Worm (Caenorhabditis elegans) whole organism, young adult: ENCODE results near the gene K07C11.8.

Source experiments
- C06A6.2 ChIP-seq: fragments of 200-800 bp; sonication (Bioruptor generic); conservative IDR thresholded peaks from 2 replicates; pipeline ENCODE4 v1.3.6; 2022; ENCODE audit warnings: missing genetic modification characterization, missing compliant biosample characterization
- F57A8.1 ChIP-seq: fragments of 200-800 bp; sonication (Bioruptor generic); optimal IDR thresholded peaks from 2 replicates; lab custom pipeline; 2018; ENCODE audit warnings: mild to moderate bottlenecking, missing genetic modification characterization, moderate library complexity, missing compliant biosample characterization
- Y56A3A.18 ChIP-seq: fragments of 200-800 bp; sonication (Bioruptor generic); IDR thresholded peaks from 2 replicates; pipeline ENCODE4 v1.3.6; 2022; ENCODE audit warnings: missing genetic modification reagents, missing genetic modification characterization, missing compliant biosample characterization
- Y67H2A.10 ChIP-seq: fragments of 200-800 bp; sonication (Bioruptor generic); conservative IDR thresholded peaks from 2 replicates; pipeline ENCODE4 v1.3.6; 2022; ENCODE audit warnings: missing genetic modification reagents, missing genetic modification characterization, missing compliant biosample characterization
- Y95B8A.8 ChIP-seq: fragments of 200-800 bp; sonication (Bioruptor generic); IDR thresholded peaks from 2 replicates; pipeline ENCODE4 v1.3.6; 2022; ENCODE audit warnings: missing genetic modification reagents, missing genetic modification characterization, missing compliant biosample characterization
- atf-7 ChIP-seq: sonication (generic microtip); optimal IDR thresholded peaks from 2 replicates; lab custom pipeline; 2017; ENCODE audit warnings: mild to moderate bottlenecking, missing genetic modification characterization, missing compliant biosample characterization
- attf-3 ChIP-seq: fragments of 200-800 bp; sonication (Bioruptor generic); conservative IDR thresholded peaks from 2 replicates; pipeline ENCODE4 v1.3.6; 2022; ENCODE audit warnings: missing genetic modification reagents, missing genetic modification characterization, missing compliant biosample characterization
- attf-6 ChIP-seq: fragments of 200-800 bp; sonication (Bioruptor generic); IDR thresholded peaks from 2 replicates; pipeline ENCODE4 v1.3.6; 2022; ENCODE audit warnings: missing genetic modification reagents, missing genetic modification characterization, missing compliant biosample characterization
- cebp-1 ChIP-seq, 2 experiments: fragments of 200-800 bp in 1 of 2; sonication (Bioruptor generic) in 1 of 2; sonication (generic microtip) in 1 of 2; IDR thresholded peaks in 1 of 2; optimal IDR thresholded peaks in 1 of 2; 2 replicates each; pipeline versions ENCODE4 v1.3.6 to Lab custom; 2017 to 2022; ENCODE audit warnings: missing compliant biosample characterization in 2 of 2, missing genetic modification characterization in 2 of 2, mild to moderate bottlenecking in 1 of 2, missing genetic modification reagents in 1 of 2, moderate library complexity in 1 of 2
- ceh-58 ChIP-seq: fragments of 200-800 bp; sonication (Bioruptor generic); IDR thresholded peaks from 2 replicates; pipeline ENCODE4 v1.3.6; 2022; ENCODE audit warnings: missing genetic modification characterization, missing compliant biosample characterization
- ceh-91 ChIP-seq: fragments of 200-800 bp; sonication (Bioruptor generic); IDR thresholded peaks from 2 replicates; pipeline ENCODE4 v1.3.6; 2022; ENCODE audit warnings: missing genetic modification reagents, missing genetic modification characterization, missing compliant biosample characterization
- efl-1 ChIP-seq: fragments of 150-350 bp; optimal IDR thresholded peaks from 2 replicates; lab custom pipeline; 2014; ENCODE audit warnings: missing biosample characterization, missing genetic modification reagents, missing genetic modification characterization
- egrh-3 ChIP-seq: fragments of 200-800 bp; sonication (Bioruptor generic); IDR thresholded peaks from 2 replicates; pipeline ENCODE4 v1.3.6; 2022; ENCODE audit warnings: missing genetic modification reagents, missing genetic modification characterization, missing compliant biosample characterization
- hmg-1.2 ChIP-seq: fragments of 200-800 bp; sonication (Bioruptor generic); IDR thresholded peaks from 2 replicates; pipeline ENCODE4 v1.3.6; 2022; ENCODE audit warnings: missing genetic modification reagents, missing genetic modification characterization, missing compliant biosample characterization
- let-526 ChIP-seq: fragments of 200-800 bp; sonication (Bioruptor generic); IDR thresholded peaks from 2 replicates; pipeline ENCODE4 v1.3.6; 2022; ENCODE audit warnings: missing genetic modification reagents, missing genetic modification characterization, missing compliant biosample characterization
- let-607 ChIP-seq, 2 experiments: fragments of 200-800 bp in 1 of 2; sonication (Bioruptor generic) in 1 of 2; sonication (generic microtip) in 1 of 2; optimal IDR thresholded peaks; 2 replicates each; lab custom pipeline; 2016 to 2018; ENCODE audit warnings: mild to moderate bottlenecking in 2 of 2, missing compliant biosample characterization in 2 of 2, missing genetic modification characterization in 2 of 2, moderate library complexity in 2 of 2, missing genotype in 1 of 2
- lin-26 ChIP-seq: fragments of 200-800 bp; sonication (Bioruptor generic); IDR thresholded peaks from 2 replicates; pipeline ENCODE4 v1.3.6; 2022; ENCODE audit warnings: missing genetic modification reagents, missing genetic modification characterization, missing compliant biosample characterization
- lir-1 ChIP-seq: fragments of 200-800 bp; sonication (Bioruptor generic); conservative IDR thresholded peaks from 2 replicates; pipeline ENCODE4 v1.3.6; 2022; ENCODE audit warnings: missing genetic modification reagents, missing genetic modification characterization, missing compliant biosample characterization
- lsy-27 ChIP-seq: sonication (generic microtip); optimal IDR thresholded peaks from 2 replicates; lab custom pipeline; 2017; ENCODE audit warnings: missing genetic modification characterization, mild to moderate bottlenecking, missing compliant biosample characterization, antibody characterized with exemption, missing genotype, borderline replicate concordance; ENCODE audit not compliant: insufficient read depth
- mel-28 ChIP-seq: sonication (generic microtip); optimal IDR thresholded peaks from 2 replicates; lab custom pipeline; 2016; ENCODE audit warnings: borderline replicate concordance, mild to moderate bottlenecking, missing genetic modification characterization, missing compliant biosample characterization
- nfya-1 ChIP-seq: sonication (generic microtip); optimal IDR thresholded peaks from 2 replicates; lab custom pipeline; 2017; ENCODE audit warnings: antibody characterized with exemption, missing compliant biosample characterization, missing genetic modification characterization, borderline replicate concordance; ENCODE audit not compliant: insufficient read depth
- nfya-2 ChIP-seq: fragments of 200-800 bp; sonication (Bioruptor generic); IDR thresholded peaks from 2 replicates; pipeline ENCODE4 v1.3.6; 2022; ENCODE audit warnings: missing genetic modification reagents, missing genetic modification characterization, missing compliant biosample characterization
- nfyb-1 ChIP-seq: fragments of 200-800 bp; sonication (Bioruptor generic); IDR thresholded peaks from 2 replicates; pipeline ENCODE4 v1.3.6; 2022; ENCODE audit warnings: missing genetic modification reagents, missing genetic modification characterization, missing compliant biosample characterization
- pha-4 ChIP-seq: fragments of 150-350 bp; sonication (generic microtip); optimal IDR thresholded peaks from 2 replicates; lab custom pipeline; 2014; ENCODE audit warnings: missing biosample characterization, missing genetic modification reagents, missing genetic modification characterization
- rec-8 ChIP-seq, 2 experiments: sonication (generic microtip); optimal IDR thresholded peaks; 2 replicates each; lab custom pipeline; 2016; ENCODE audit warnings: mild to moderate bottlenecking in 2 of 2, missing genetic modification characterization in 2 of 2, missing genetic modification reagents in 2 of 2, missing genotype in 2 of 2, missing biosample characterization in 1 of 2, missing compliant biosample characterization in 1 of 2, moderate library complexity in 1 of 2
- snpc-1.1 ChIP-seq: sonication (generic microtip); optimal IDR thresholded peaks from 2 replicates; lab custom pipeline; 2017; ENCODE audit warnings: missing genetic modification characterization, mild to moderate bottlenecking, missing compliant biosample characterization, antibody characterized with exemption, moderate library complexity, missing genotype, missing genetic modification reagents; ENCODE audit not compliant: insufficient read depth
- snpc-4 ChIP-seq, 5 experiments: fragments of 150-350 bp in 1 of 5; sonication (generic microtip) in 4 of 5; optimal IDR thresholded peaks; 2 replicates each; lab custom pipeline; 2014 to 2018; ENCODE audit warnings: missing genetic modification characterization in 5 of 5, missing biosample characterization in 3 of 5, antibody characterized with exemption in 2 of 5, mild to moderate bottlenecking in 2 of 5, missing compliant biosample characterization in 2 of 5, missing genotype in 2 of 5, moderate library complexity in 2 of 5, missing genetic modification reagents in 1 of 5
- somi-1 ChIP-seq: fragments of 200-800 bp; sonication (Bioruptor generic); optimal IDR thresholded peaks from 2 replicates; lab custom pipeline; 2018; ENCODE audit warnings: mild to moderate bottlenecking, missing genetic modification characterization, missing compliant biosample characterization
- unc-130 ChIP-seq: sonication (generic microtip); optimal IDR thresholded peaks from 2 replicates; lab custom pipeline; 2016; ENCODE audit warnings: missing genetic modification reagents, missing genetic modification characterization, missing compliant biosample characterization
- zfh-2 ChIP-seq: fragments of 200-800 bp; sonication (Bioruptor generic); conservative IDR thresholded peaks from 2 replicates; pipeline ENCODE4 v1.3.6; 2022; ENCODE audit warnings: missing genetic modification reagents, missing genetic modification characterization, missing compliant biosample characterization
- ztf-6 ChIP-seq: fragments of 200-800 bp; sonication (Bioruptor generic); IDR thresholded peaks from 2 replicates; pipeline ENCODE4 v1.3.6; 2022; ENCODE audit warnings: missing genetic modification reagents, missing genetic modification characterization, missing compliant biosample characterization

The K07C11.8 gene

ce11 chrV:8221083-8221538, 3.4 kb upstream of the K07C11.8 start, which contains the start of the genes cogc-6 and air-1:
cogc-6 (minus strand) TSS chrV:8221316.
air-1 (plus strand) TSS chrV:8221488.
- TF ChIP-seq rec-8 (tag; optimal IDR thresholded peaks at IDR 0.05; lab: Kevin White, UChicago), result no peak
- TF ChIP-seq C06A6.2 (GFP tag; lab: Robert Waterston, UW), result no peak
- no peak for TF ChIP-seq nfyb-1 (GFP tag; lab: Robert Waterston, UW)
- no peak for TF ChIP-seq atf-7
- TF ChIP-seq attf-3, result peak; percentile 94
- TF ChIP-seq ztf-6 (GFP tag; lab: Robert Waterston, UW), result no peak
- TF ChIP-seq nfya-2, result no peak
- peak; percentile 36 for TF ChIP-seq efl-1
- no peak for TF ChIP-seq pha-4 (tag; lab: Kevin White, UChicago)
- TF ChIP-seq snpc-4 (GFP tag; optimal IDR thresholded peaks at IDR 0.05; lab: Kevin White, UChicago), result peak; percentile 11
- peak in 1 of 4 experiments; percentile 30 for TF ChIP-seq snpc-4 (tag; optimal IDR thresholded peaks at IDR 0.05; lab: Kevin White, UChicago)
- TF ChIP-seq mel-28, result no peak
- TF ChIP-seq lir-1 (GFP tag; lab: Robert Waterston, UW), result no peak
- no peak for TF ChIP-seq ceh-91

- no peak for TF ChIP-seq snpc-1.1 (tag; lab: Kevin White, UChicago)
- TF ChIP-seq efl-1, result no peak
- no peak for TF ChIP-seq lsy-27 (tag; lab: Kevin White, UChicago)
- TF ChIP-seq egrh-3 (GFP tag; lab: Robert Waterston, UW), result no peak
- TF ChIP-seq rec-8 (tag; optimal IDR thresholded peaks at IDR 0.05; lab: Kevin White, UChicago), result no peak
- no peak for TF ChIP-seq pha-4 (tag; lab: Kevin White, UChicago)
- no peak for TF ChIP-seq Y95B8A.8 (GFP tag; lab: Robert Waterston, UW)
- no peak for TF ChIP-seq let-526 (GFP tag; lab: Robert Waterston, UW)
- TF ChIP-seq zfh-2 (GFP tag; lab: Robert Waterston, UW), result no peak
- no peak for TF ChIP-seq Y67H2A.10
- TF ChIP-seq somi-1 (GFP tag; lab: Kevin White, UChicago), result no peak
- TF ChIP-seq let-607 (tag; optimal IDR thresholded peaks at IDR 0.05; lab: Kevin White, UChicago), result no peak
- TF ChIP-seq, all 124 proteins: peak for 0
Measured at ce11 chrV:8219550-8219949, 1.9 kb upstream of the K07C11.8 start.

ce11 chrV:8217118-8217517, 566 bp downstream of the K07C11.8 start:
- TF ChIP-seq unc-130 (GFP tag; lab: Kevin White, UChicago) (no peak), snpc-4 (GFP tag; optimal IDR thresholded peaks at IDR 0.05; lab: Kevin White, UChicago) (no peak), snpc-4 (tag; optimal IDR thresholded peaks at IDR 0.05; lab: Kevin White, UChicago) (peak in 1 of 4 experiments; percentile 11)

DNA sequence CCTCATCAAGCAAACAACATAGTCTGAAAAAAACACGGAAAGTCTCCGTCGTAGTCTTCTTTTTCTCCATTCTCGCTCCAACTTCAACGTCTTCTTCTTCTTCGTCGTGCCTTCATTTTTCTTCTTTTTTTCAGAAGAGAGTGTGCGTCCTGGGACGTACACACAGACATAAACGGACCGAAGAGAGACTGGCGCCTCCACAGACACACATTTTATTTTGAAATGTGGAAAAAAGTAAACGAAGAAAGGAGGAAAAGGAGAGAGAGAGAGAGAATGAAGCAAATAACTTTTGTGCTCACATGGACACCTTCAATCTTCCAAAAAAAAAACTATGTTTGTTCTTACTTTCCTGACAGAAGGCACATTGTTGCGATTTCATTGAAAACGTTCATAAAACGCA, 2.5 kb downstream of the K07C11.8 start:
- TF ChIP-seq attf-6, result no peak
- no peak for TF ChIP-seq F57A8.1
- TF ChIP-seq ceh-58 (GFP tag; lab: Robert Waterston, UW), result no peak
- no peak for TF ChIP-seq Y56A3A.18 (GFP tag; lab: Robert Waterston, UW)
- no peak for TF ChIP-seq cebp-1 (GFP tag; IDR thresholded peaks at IDR 0.05; lab: Robert Waterston, UW)
- peak; percentile 1 for TF ChIP-seq cebp-1 (tag; optimal IDR thresholded peaks at IDR 0.05; lab: Kevin White, UChicago)

DNA sequence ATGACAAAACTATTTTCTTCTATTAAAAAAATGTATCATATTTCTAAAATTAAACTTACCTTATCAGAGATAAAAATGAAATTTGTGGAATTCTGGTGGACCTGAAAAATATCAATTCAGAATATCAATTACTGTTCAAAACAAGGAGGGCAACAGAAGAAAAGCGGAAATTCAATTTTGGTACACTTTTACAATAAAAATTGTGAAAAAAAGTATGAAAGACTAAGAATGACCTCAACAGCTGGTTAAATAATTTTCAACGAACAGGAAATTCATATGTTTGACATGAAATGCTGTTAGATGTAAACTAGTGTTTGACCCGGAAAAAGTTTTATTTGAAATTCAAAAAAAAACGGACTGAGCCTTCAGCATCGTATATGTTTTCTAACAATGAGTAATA, 3.8 kb downstream of the K07C11.8 start, which contains the start of gene K07C11.7:
K07C11.7 (minus strand) TSS at position 101 of the 400 bp plus-strand sequence.
- no peak for TF ChIP-seq lin-26 (GFP tag; lab: Robert Waterston, UW)
- no peak for TF ChIP-seq hmg-1.2 (GFP tag; lab: Robert Waterston, UW)
- TF ChIP-seq C06A6.2 (GFP tag; lab: Robert Waterston, UW), result no peak
- no peak for TF ChIP-seq nfya-1 (tag; lab: Kevin White, UChicago)
- TF ChIP-seq snpc-1.1 (tag; lab: Kevin White, UChicago), result no peak
